Fruit fly (Drosophila melanogaster) whole organism, embryonic: ENCODE results near the gene enc.
A peak's percentile ranks its signal among the peaks of the same experiment; 100 is the strongest.

Source experiments
- Atf6 ChIP-seq: fragments of 200-800 bp; sonication (Bioruptor generic); IDR thresholded peaks from 2 replicates; pipeline ENCODE4 v1.3.6; 2022; ENCODE audit warnings: missing biosample characterization, missing genetic modification characterization
- CG10979 ChIP-seq: fragments of 200-800 bp; sonication (Bioruptor generic); optimal IDR thresholded peaks from 2 replicates; lab custom pipeline; 2018; ENCODE audit warnings: missing biosample characterization, mild to moderate bottlenecking, missing genetic modification characterization, moderate library complexity
- CG12104 ChIP-seq: fragments of 200-800 bp; sonication (Bioruptor generic); optimal IDR thresholded peaks from 3 replicates; lab custom pipeline; 2016; ENCODE audit warnings: missing biosample characterization, missing genetic modification characterization
- CG1233 ChIP-seq: fragments of 200-800 bp; sonication (Bioruptor generic); optimal IDR thresholded peaks from 4 replicates; lab custom pipeline; 2018; ENCODE audit warnings: missing biosample characterization, mild to moderate bottlenecking, missing genetic modification characterization
- CG16813 ChIP-seq: fragments of 200-800 bp; sonication (Bioruptor generic); IDR thresholded peaks from 3 replicates; pipeline ENCODE4 v1.3.6; 2022; ENCODE audit warnings: missing biosample characterization, missing genetic modification characterization; ENCODE audit not compliant: partially characterized antibody
- CG16863 ChIP-seq: fragments of 200-800 bp; sonication (Bioruptor generic); optimal IDR thresholded peaks from 3 replicates; lab custom pipeline; 2016; ENCODE audit warnings: missing biosample characterization, missing genetic modification characterization
- CG30403 ChIP-seq: fragments of 200-800 bp; sonication (Bioruptor generic); optimal IDR thresholded peaks from 3 replicates; lab custom pipeline; 2016; ENCODE audit warnings: missing biosample characterization, missing genetic modification characterization
- CG3065 ChIP-seq: fragments of 200-800 bp; sonication (Bioruptor generic); optimal IDR thresholded peaks from 2 replicates; lab custom pipeline; 2016; ENCODE audit warnings: missing biosample characterization, missing genetic modification characterization
- CG32532 ChIP-seq: fragments of 200-800 bp; sonication (Bioruptor generic); IDR thresholded peaks from 2 replicates; pipeline ENCODE4 v1.3.6; 2022; ENCODE audit warnings: missing biosample characterization, missing genetic modification characterization
- CG34422 ChIP-seq: fragments of 200-800 bp; sonication (Bioruptor generic); IDR thresholded peaks from 3 replicates; pipeline ENCODE4 v1.3.6; 2022; ENCODE audit warnings: missing biosample characterization, missing genetic modification characterization
- CG4328 ChIP-seq: fragments of 200-800 bp; sonication (Bioruptor generic); optimal IDR thresholded peaks from 3 replicates; lab custom pipeline; 2017; ENCODE audit warnings: missing biosample characterization, missing genetic modification reagents, missing genetic modification characterization
- CG4820 ChIP-seq: fragments of 200-800 bp; sonication (Bioruptor generic); optimal IDR thresholded peaks from 3 replicates; lab custom pipeline; 2016; ENCODE audit warnings: missing biosample characterization, missing genetic modification characterization
- CG6765 ChIP-seq: fragments of 200-800 bp; sonication (Bioruptor generic); optimal IDR thresholded peaks from 3 replicates; lab custom pipeline; 2017; ENCODE audit warnings: missing biosample characterization, mild to moderate bottlenecking, missing genetic modification characterization
- CG6813 ChIP-seq: fragments of 200-800 bp; sonication (Bioruptor generic); optimal IDR thresholded peaks from 2 replicates; lab custom pipeline; 2017; ENCODE audit warnings: missing biosample characterization, missing genetic modification characterization, mild to moderate bottlenecking, moderate library complexity, missing genetic modification reagents
- CG7786 ChIP-seq: fragments of 200-800 bp; sonication (Bioruptor generic); optimal IDR thresholded peaks from 2 replicates; lab custom pipeline; 2016; ENCODE audit warnings: missing biosample characterization, missing genetic modification characterization
- CG8388 ChIP-seq: fragments of 200-800 bp; sonication (Bioruptor generic); optimal IDR thresholded peaks from 2 replicates; lab custom pipeline; 2019; ENCODE audit warnings: missing biosample characterization, mild to moderate bottlenecking, missing genetic modification characterization, moderate library complexity
- CG8944 ChIP-seq: fragments of 200-800 bp; sonication (Bioruptor generic); optimal IDR thresholded peaks from 3 replicates; lab custom pipeline; 2016; ENCODE audit warnings: missing biosample characterization, missing genetic modification characterization
- CG9797 ChIP-seq: fragments of 200-800 bp; sonication (Bioruptor generic); optimal IDR thresholded peaks from 3 replicates; lab custom pipeline; 2018; ENCODE audit warnings: missing biosample characterization, mild to moderate bottlenecking, missing genetic modification characterization
- E2f1 ChIP-seq: fragments of 200-800 bp; sonication (Bioruptor generic); IDR thresholded peaks from 2 replicates; pipeline ENCODE4 v1.3.6; 2022; ENCODE audit warnings: missing biosample characterization, missing genetic modification characterization
- Fer3 ChIP-seq: fragments of 200-800 bp; sonication (Bioruptor generic); optimal IDR thresholded peaks from 2 replicates; lab custom pipeline; 2018; ENCODE audit warnings: missing biosample characterization, mild to moderate bottlenecking, missing genetic modification characterization, moderate library complexity
- Gsc ChIP-seq: fragments of 200-800 bp; sonication (Bioruptor generic); IDR thresholded peaks from 2 replicates; pipeline ENCODE4 v1.3.6; 2022; ENCODE audit warnings: missing biosample characterization, missing genetic modification characterization
- Hand ChIP-seq: fragments of 200-800 bp; sonication (Bioruptor generic); optimal IDR thresholded peaks from 2 replicates; lab custom pipeline; 2017; ENCODE audit warnings: mild to moderate bottlenecking, missing biosample characterization, missing genetic modification reagents, missing genetic modification characterization
- Lim3 ChIP-seq: fragments of 200-800 bp; sonication (Bioruptor generic); IDR thresholded peaks from 2 replicates; pipeline ENCODE4 v1.3.6; 2022; ENCODE audit warnings: missing biosample characterization, missing genetic modification characterization
- Lpt ChIP-seq: fragments of >200 bp; optimal IDR thresholded peaks from 2 replicates; lab custom pipeline; 2018; ENCODE audit warnings: missing biosample characterization, missing genetic modification characterization
- MTF-1 ChIP-seq: fragments of 200-800 bp; sonication (Bioruptor generic); optimal IDR thresholded peaks from 2 replicates; lab custom pipeline; 2018; ENCODE audit warnings: missing biosample characterization, mild to moderate bottlenecking, missing genetic modification characterization, borderline replicate concordance
- Taf1 ChIP-seq: fragments of 200-800 bp; sonication (Bioruptor generic); IDR thresholded peaks from 2 replicates; pipeline ENCODE4 v1.3.6; 2022; ENCODE audit warnings: missing biosample characterization, missing genetic modification characterization
- YL-1 ChIP-seq: fragments of 200-800 bp; sonication (Bioruptor generic); optimal IDR thresholded peaks from 3 replicates; lab custom pipeline; 2017; ENCODE audit warnings: missing biosample characterization, mild to moderate bottlenecking, missing genetic modification characterization
- az2 ChIP-seq: fragments of 200-800 bp; sonication (Bioruptor generic); optimal IDR thresholded peaks from 3 replicates; lab custom pipeline; 2016; ENCODE audit warnings: missing biosample characterization, missing genetic modification characterization
- crp ChIP-seq, 2 experiments: fragments of 200-800 bp; sonication (Bioruptor generic); optimal IDR thresholded peaks; 2 replicates in 1 of 2; 3 replicates in 1 of 2; lab custom pipeline; 2017; ENCODE audit warnings: missing biosample characterization in 2 of 2, missing genetic modification characterization in 2 of 2, mild to moderate bottlenecking in 1 of 2, moderate library complexity in 1 of 2
- cwo ChIP-seq: fragments of 200-800 bp; sonication (Bioruptor generic); optimal IDR thresholded peaks from 3 replicates; lab custom pipeline; 2017; ENCODE audit warnings: missing biosample characterization, missing genetic modification characterization, mild to moderate bottlenecking, moderate library complexity, missing genetic modification reagents
- dmrt11E ChIP-seq: fragments of 200-800 bp; sonication (Bioruptor generic); optimal IDR thresholded peaks from 3 replicates; lab custom pipeline; 2018; ENCODE audit warnings: missing biosample characterization, mild to moderate bottlenecking, missing genetic modification characterization, moderate library complexity
- en ChIP-seq: fragments of 200-800 bp; sonication (Bioruptor generic); optimal IDR thresholded peaks from 2 replicates; lab custom pipeline; 2016; ENCODE audit warnings: missing biosample characterization, missing genetic modification characterization
- fd96Cb ChIP-seq: fragments of 200-800 bp; sonication (Bioruptor generic); optimal IDR thresholded peaks from 2 replicates; lab custom pipeline; 2018; ENCODE audit warnings: missing biosample characterization, mild to moderate bottlenecking, missing genetic modification characterization, moderate library complexity
- fru ChIP-seq: fragments of >200 bp; optimal IDR thresholded peaks from 2 replicates; lab custom pipeline; 2017
- ken ChIP-seq: fragments of 200-800 bp; sonication (Bioruptor generic); IDR thresholded peaks from 3 replicates; pipeline ENCODE4 v1.3.6; 2022; ENCODE audit warnings: missing biosample characterization, missing genetic modification characterization
- mam ChIP-seq: fragments of 200-800 bp; sonication (Bioruptor generic); optimal IDR thresholded peaks from 3 replicates; lab custom pipeline; 2016; ENCODE audit warnings: missing biosample characterization, missing genetic modification characterization
- nom ChIP-seq: fragments of 200-800 bp; sonication (Bioruptor generic); optimal IDR thresholded peaks from 2 replicates; lab custom pipeline; 2017; ENCODE audit warnings: missing biosample characterization, missing genetic modification characterization, mild to moderate bottlenecking, moderate library complexity, missing genetic modification reagents
- oc ChIP-seq: fragments of 200-800 bp; sonication (Bioruptor generic); optimal IDR thresholded peaks from 2 replicates; lab custom pipeline; 2018; ENCODE audit warnings: missing biosample characterization, mild to moderate bottlenecking, missing genetic modification characterization, moderate library complexity
- peb ChIP-seq: fragments of 200-800 bp; sonication (Bioruptor generic); IDR thresholded peaks from 2 replicates; pipeline ENCODE4 v1.3.6; 2022; ENCODE audit warnings: missing biosample characterization, missing genetic modification characterization
- pfk ChIP-seq: fragments of 200-800 bp; sonication (Bioruptor generic); optimal IDR thresholded peaks from 2 replicates; lab custom pipeline; 2018; ENCODE audit warnings: missing biosample characterization, mild to moderate bottlenecking, missing genetic modification characterization, moderate library complexity
- rib ChIP-seq: fragments of 200-800 bp; sonication (Bioruptor generic); IDR thresholded peaks from 2 replicates; pipeline ENCODE4 v1.3.6; 2022; ENCODE audit warnings: missing biosample characterization, missing genetic modification characterization
- schlank ChIP-seq: fragments of 200-800 bp; sonication (Bioruptor generic); optimal IDR thresholded peaks from 2 replicates; lab custom pipeline; 2018; ENCODE audit warnings: missing biosample characterization, mild to moderate bottlenecking, missing genetic modification characterization
- sima ChIP-seq: fragments of 200-800 bp; sonication (Bioruptor generic); optimal IDR thresholded peaks from 2 replicates; lab custom pipeline; 2016; ENCODE audit warnings: missing biosample characterization, missing genetic modification characterization
- sisA ChIP-seq: fragments of 200-800 bp; sonication (Bioruptor generic); IDR thresholded peaks from 2 replicates; pipeline ENCODE4 v1.3.6; 2022; ENCODE audit warnings: missing biosample characterization, missing genetic modification characterization
- slbo ChIP-seq: fragments of 200-800 bp; sonication (Bioruptor generic); IDR thresholded peaks from 2 replicates; pipeline ENCODE4 v1.3.6; 2022; ENCODE audit warnings: missing biosample characterization, missing genetic modification characterization
- sob ChIP-seq: fragments of 200-800 bp; sonication (Bioruptor generic); IDR thresholded peaks from 2 replicates; pipeline ENCODE4 v1.3.6; 2022; ENCODE audit warnings: missing biosample characterization, missing genetic modification characterization
- ssp ChIP-seq: fragments of 200-800 bp; sonication (Bioruptor generic); IDR thresholded peaks from 2 replicates; pipeline ENCODE4 v1.3.6; 2022; ENCODE audit warnings: missing biosample characterization, missing genetic modification characterization
- yki ChIP-seq: fragments of >200 bp; optimal IDR thresholded peaks from 3 replicates; lab custom pipeline; 2018
- zf30C ChIP-seq: fragments of 200-800 bp; sonication (Bioruptor generic); optimal IDR thresholded peaks from 3 replicates; lab custom pipeline; 2018; ENCODE audit warnings: missing biosample characterization, mild to moderate bottlenecking, missing genetic modification characterization
- zfh2 ChIP-seq: fragments of 200-800 bp; sonication (Bioruptor generic); optimal IDR thresholded peaks from 2 replicates; lab custom pipeline; 2016; ENCODE audit warnings: missing biosample characterization, missing genetic modification characterization

The enc gene

dm6 chr3L:3786344-3787076, 32.0 kb upstream of the enc start (continued):
- peak; percentile 40 for TF ChIP-seq az2
- TF ChIP-seq sob = peak; percentile 44; the same call in 1 of the 2 replicates
- no peak for TF ChIP-seq en (GFP tag; lab: Kevin White, UChicago)
- TF ChIP-seq CG32532 (GFP tag; lab: Robert Waterston, UW) = no peak; the same call in 1 of the 2 replicates
- TF ChIP-seq Taf1 = peak; percentile 31; the same call in 1 of the 2 replicates
- peak; percentile 3 for TF ChIP-seq cwo (GFP tag; lab: Kevin White, UChicago)
- TF ChIP-seq Atf6 (GFP tag; lab: Robert Waterston, UW) = peak; percentile 49
- TF ChIP-seq CG3065 (GFP tag; lab: Kevin White, UChicago) = no peak
- no peak for TF ChIP-seq zfh2 (GFP tag; lab: Kevin White, UChicago)
- no peak for TF ChIP-seq sima (GFP tag; lab: Kevin White, UChicago)
- TF ChIP-seq CG8388 (GFP tag; lab: Kevin White, UChicago) = peak; percentile 71
- TF ChIP-seq Gsc (GFP tag; lab: Robert Waterston, UW) = no peak
- TF ChIP-seq CG7786 = no peak
- no peak for TF ChIP-seq MTF-1 (GFP tag; lab: Kevin White, UChicago)
- no peak for TF ChIP-seq yki
- no peak for TF ChIP-seq crp (GFP tag; optimal IDR thresholded peaks at IDR 0.05; lab: Kevin White, UChicago)
- TF ChIP-seq CG4820 (GFP tag; lab: Kevin White, UChicago) = no peak
- TF ChIP-seq pfk (GFP tag; lab: Kevin White, UChicago) = no peak
- no peak for TF ChIP-seq zf30C (GFP tag; lab: Kevin White, UChicago)
- no peak for TF ChIP-seq YL-1
- no peak for TF ChIP-seq fru (lab: Kevin White, UChicago)
- TF ChIP-seq CG34422 = 0 out of 3 replicates have a peak, but pooled peaks have one; percentile 45
- TF ChIP-seq Hand (GFP tag; lab: Kevin White, UChicago) = no peak
- TF ChIP-seq CG16863 (GFP tag; lab: Kevin White, UChicago) = no peak
- no peak for TF ChIP-seq CG16813
- TF ChIP-seq E2f1 (GFP tag; lab: Robert Waterston, UW) = peak; percentile 57
- TF ChIP-seq fd96Cb (tag; lab: Kevin White, UChicago) = peak; percentile 4
- TF ChIP-seq CG6813 (GFP tag; lab: Kevin White, UChicago) = no peak
- TF ChIP-seq ken (GFP tag; lab: Robert Waterston, UW) = no peak; the same call in 2 of the 3 replicates
- no peak for TF ChIP-seq mam (GFP tag; lab: Kevin White, UChicago)
- no peak for TF ChIP-seq CG6765 (GFP tag; lab: Kevin White, UChicago)
- no peak for TF ChIP-seq CG8944 (GFP tag; lab: Kevin White, UChicago)
- TF ChIP-seq slbo = peak; percentile 76
- TF ChIP-seq nom (GFP tag; lab: Kevin White, UChicago) = no peak
- TF ChIP-seq peb (GFP tag; lab: Robert Waterston, UW) = no peak; the same call in 1 of the 2 replicates
- TF ChIP-seq CG12104 = peak; percentile 26
- peak; percentile 37 for TF ChIP-seq dmrt11E (tag; lab: Kevin White, UChicago)
- TF ChIP-seq CG9797 = no peak
- TF ChIP-seq Fer3 = peak; percentile 47
- peak; percentile 53 for TF ChIP-seq CG30403 (GFP tag; lab: Kevin White, UChicago)
- no peak for TF ChIP-seq schlank (tag; lab: Kevin White, UChicago)
- TF ChIP-seq ssp = 0 out of 2 replicates have a peak, but pooled peaks have one; percentile 22
- TF ChIP-seq sisA (GFP tag; lab: Robert Waterston, UW) = peak; percentile 65; the same call in 1 of the 2 replicates
- TF ChIP-seq Lim3 (GFP tag; lab: Robert Waterston, UW) = no peak
- TF ChIP-seq oc (tag; lab: Kevin White, UChicago) = peak; percentile 57
- no peak for TF ChIP-seq rib (GFP tag; lab: Robert Waterston, UW)
- no peak for TF ChIP-seq CG10979
- TF ChIP-seq CG4328 (GFP tag; lab: Kevin White, UChicago) = no peak
- TF ChIP-seq Lpt (GFP tag; lab: Kevin White, UChicago) = no peak
- peak; percentile 34 for TF ChIP-seq CG1233 (GFP tag; lab: Kevin White, UChicago)
